Fruit fly (Drosophila melanogaster) whole organism: ENCODE measurements around the gene CG9970.

Experiments
- CG8478 ChIP-seq: fragments of >200 bp; optimal IDR thresholded peaks from 2 replicates; lab custom pipeline; 2018; ENCODE audit warnings: inconsistent platforms
- Dll ChIP-seq: fragments of >200 bp; optimal IDR thresholded peaks from 2 replicates; lab custom pipeline; 2017
- EcR ChIP-seq, 2 experiments: fragments of >200 bp; optimal IDR thresholded peaks; 2 replicates each; lab custom pipeline; 2017; ENCODE audit warnings: missing biosample characterization in 2 of 2, missing genetic modification characterization in 2 of 2, missing genetic modification reagents in 2 of 2
- pan ChIP-seq: fragments of >200 bp; optimal IDR thresholded peaks from 2 replicates; lab custom pipeline; 2017
- psq ChIP-seq: fragments of >200 bp; optimal IDR thresholded peaks from 2 replicates; lab custom pipeline; 2017
- usp ChIP-seq: fragments of >200 bp; optimal IDR thresholded peaks from 2 replicates; lab custom pipeline; 2017; ENCODE audit warnings: missing biosample characterization, missing genetic modification characterization, mixed read lengths

DNA sequence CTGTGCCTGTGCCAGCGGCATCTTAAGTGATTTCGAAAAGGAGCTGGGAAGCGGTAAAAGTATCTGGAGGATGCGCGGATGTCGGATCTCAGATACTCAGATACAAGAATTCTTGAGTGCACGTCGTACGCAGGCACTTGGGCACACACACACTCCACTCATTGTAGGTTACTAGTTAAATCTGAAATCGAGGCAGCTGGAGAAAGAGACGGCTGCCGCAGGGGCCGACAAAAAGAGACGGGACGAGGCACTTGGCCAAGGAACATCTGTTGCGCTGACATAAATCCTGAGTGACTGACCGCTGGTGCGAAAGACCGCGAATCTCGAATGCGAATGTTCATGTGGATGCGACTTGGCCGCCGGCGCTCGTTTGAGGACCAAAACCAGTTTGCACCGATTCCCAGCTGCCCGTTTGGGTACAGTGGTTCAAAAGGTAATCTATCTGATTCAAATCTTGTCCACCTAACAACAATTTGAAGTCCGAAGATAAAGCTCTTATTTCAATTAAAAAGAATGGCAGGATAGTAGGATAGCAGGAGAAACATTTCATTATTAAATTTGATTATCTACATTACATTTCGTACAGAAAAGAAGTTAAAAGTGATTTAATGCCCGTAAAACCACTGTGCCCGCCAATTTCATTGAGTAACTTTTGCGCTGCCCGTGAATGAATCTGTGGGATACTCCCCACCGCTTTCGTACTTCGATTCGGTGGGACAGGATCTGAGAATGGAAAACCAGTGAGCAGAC, 47.6 kb downstream of the CG9970 start:
- TF ChIP-seq Dll (lab: Kevin White, UChicago) (no peak), pan (no peak), psq (lab: Kevin White, UChicago) (no peak), EcR (GFP tag; optimal IDR thresholded peaks at IDR 0.05; lab: Kevin White, UChicago) (no peak), CG8478 (no peak), usp (GFP tag; lab: Kevin White, UChicago) (no peak)
